Worm (Caenorhabditis elegans) whole organism, young adult: Measurements from ENCODE around the gene srh-292.

Experiments used
- B0035.1 ChIP-seq: sonication (generic microtip); optimal IDR thresholded peaks from 2 replicates; lab custom pipeline; 2016; ENCODE audit warnings: missing genetic modification characterization, mild to moderate bottlenecking, missing compliant biosample characterization, missing genotype, missing genetic modification reagents
- C06A6.2 ChIP-seq: fragments of 200-800 bp; sonication (Bioruptor generic); conservative IDR thresholded peaks from 2 replicates; pipeline ENCODE4 v1.3.6; 2022; ENCODE audit warnings: missing genetic modification characterization, missing compliant biosample characterization
- F10E7.11 ChIP-seq: sonication (generic microtip); optimal IDR thresholded peaks from 2 replicates; lab custom pipeline; 2017; ENCODE audit warnings: mild to moderate bottlenecking, missing genetic modification characterization, moderate library complexity, missing compliant biosample characterization
- F23B12.7 ChIP-seq: sonication (generic microtip); optimal IDR thresholded peaks from 2 replicates; lab custom pipeline; 2017; ENCODE audit warnings: missing genetic modification characterization, mild to moderate bottlenecking, missing compliant biosample characterization, antibody characterized with exemption, moderate library complexity; ENCODE audit not compliant: insufficient read depth
- F37B4.10 ChIP-seq: fragments of 200-800 bp; sonication (Bioruptor generic); IDR thresholded peaks from 2 replicates; pipeline ENCODE4 v1.3.6; 2022; ENCODE audit warnings: missing genetic modification characterization, missing compliant biosample characterization
- F52B5.7 ChIP-seq: sonication (generic microtip); optimal IDR thresholded peaks from 2 replicates; lab custom pipeline; 2016; ENCODE audit warnings: mild to moderate bottlenecking, missing genetic modification characterization, missing compliant biosample characterization
- F57C9.4 ChIP-seq: sonication (generic microtip); optimal IDR thresholded peaks from 2 replicates; lab custom pipeline; 2017; ENCODE audit warnings: mild to moderate bottlenecking, missing genetic modification characterization, missing compliant biosample characterization
- T26A5.8 ChIP-seq: sonication (generic microtip); optimal IDR thresholded peaks from 2 replicates; lab custom pipeline; 2016; ENCODE audit warnings: missing genetic modification characterization, missing compliant biosample characterization
- Y53F4B.3 ChIP-seq: fragments of 200-800 bp; sonication (Bioruptor generic); IDR thresholded peaks from 2 replicates; pipeline ENCODE4 v1.3.6; 2022; ENCODE audit warnings: missing genetic modification reagents, missing genetic modification characterization, missing compliant biosample characterization
- Y53G8AR.9 ChIP-seq: fragments of 200-800 bp; sonication (Bioruptor generic); conservative IDR thresholded peaks from 2 replicates; pipeline ENCODE4 v1.3.6; 2022; ENCODE audit warnings: missing genetic modification reagents, missing genetic modification characterization, missing compliant biosample characterization
- Y79H2A.3 ChIP-seq: fragments of 200-800 bp; sonication (Bioruptor generic); conservative IDR thresholded peaks from 2 replicates; pipeline ENCODE4 v1.3.6; 2022; ENCODE audit warnings: missing genetic modification reagents, missing genetic modification characterization, missing compliant biosample characterization
- ZK185.1 ChIP-seq: sonication (generic microtip); optimal IDR thresholded peaks from 2 replicates; lab custom pipeline; 2016; ENCODE audit warnings: mild to moderate bottlenecking, missing genetic modification characterization, missing compliant biosample characterization; ENCODE audit not compliant: poor library complexity, severe bottlenecking
- akir-1 ChIP-seq: fragments of 200-800 bp; sonication (Bioruptor generic); optimal IDR thresholded peaks from 2 replicates; lab custom pipeline; 2018; ENCODE audit warnings: mild to moderate bottlenecking, missing genetic modification characterization, moderate library complexity, missing compliant biosample characterization
- aptf-2 ChIP-seq: fragments of 200-800 bp; sonication (Bioruptor generic); conservative IDR thresholded peaks from 2 replicates; pipeline ENCODE4 v1.3.6; 2022; ENCODE audit warnings: missing genetic modification reagents, missing genetic modification characterization, missing compliant biosample characterization
- athp-1 ChIP-seq: sonication (generic microtip); optimal IDR thresholded peaks from 2 replicates; lab custom pipeline; 2017; ENCODE audit warnings: mild to moderate bottlenecking, missing genetic modification characterization, missing compliant biosample characterization
- bed-2 ChIP-seq: fragments of 200-800 bp; sonication (Bioruptor generic); IDR thresholded peaks from 2 replicates; pipeline ENCODE4 v1.3.6; 2022; ENCODE audit warnings: missing genetic modification reagents, missing genetic modification characterization, missing compliant biosample characterization
- ccch-3 ChIP-seq: fragments of 200-800 bp; sonication (Bioruptor generic); optimal IDR thresholded peaks from 2 replicates; lab custom pipeline; 2018; ENCODE audit warnings: mild to moderate bottlenecking, missing genetic modification characterization, missing compliant biosample characterization
- cebp-1 ChIP-seq, 2 experiments: fragments of 200-800 bp in 1 of 2; sonication (Bioruptor generic) in 1 of 2; sonication (generic microtip) in 1 of 2; IDR thresholded peaks in 1 of 2; optimal IDR thresholded peaks in 1 of 2; 2 replicates each; pipeline versions ENCODE4 v1.3.6 to Lab custom; 2017 to 2022; ENCODE audit warnings: missing compliant biosample characterization in 2 of 2, missing genetic modification characterization in 2 of 2, mild to moderate bottlenecking in 1 of 2, missing genetic modification reagents in 1 of 2, moderate library complexity in 1 of 2
- ceh-27 ChIP-seq: fragments of 200-800 bp; sonication (Bioruptor generic); optimal IDR thresholded peaks from 2 replicates; lab custom pipeline; 2018; ENCODE audit warnings: mild to moderate bottlenecking, missing genetic modification characterization, moderate library complexity, missing compliant biosample characterization
- ceh-40 ChIP-seq: fragments of 200-800 bp; sonication (Bioruptor generic); IDR thresholded peaks from 2 replicates; pipeline ENCODE4 v1.3.6; 2022; ENCODE audit warnings: missing genetic modification characterization, missing compliant biosample characterization
- ceh-79 ChIP-seq: sonication (generic microtip); optimal IDR thresholded peaks from 2 replicates; lab custom pipeline; 2017; ENCODE audit warnings: mild to moderate bottlenecking, missing genetic modification characterization, missing compliant biosample characterization
- ceh-91 ChIP-seq: fragments of 200-800 bp; sonication (Bioruptor generic); IDR thresholded peaks from 2 replicates; pipeline ENCODE4 v1.3.6; 2022; ENCODE audit warnings: missing genetic modification reagents, missing genetic modification characterization, missing compliant biosample characterization
- die-1 ChIP-seq: sonication (generic microtip); optimal IDR thresholded peaks from 2 replicates; lab custom pipeline; 2016; ENCODE audit warnings: missing genotype, mild to moderate bottlenecking, missing genetic modification characterization, missing compliant biosample characterization
- dpff-1 ChIP-seq: sonication (generic microtip); optimal IDR thresholded peaks from 2 replicates; lab custom pipeline; 2017; ENCODE audit warnings: mild to moderate bottlenecking, missing genetic modification characterization, missing compliant biosample characterization
- dpl-1 ChIP-seq: fragments of 150-350 bp; optimal IDR thresholded peaks from 2 replicates; lab custom pipeline; 2014; ENCODE audit warnings: missing biosample characterization, missing genetic modification reagents, missing genetic modification characterization
- egrh-3 ChIP-seq: fragments of 200-800 bp; sonication (Bioruptor generic); IDR thresholded peaks from 2 replicates; pipeline ENCODE4 v1.3.6; 2022; ENCODE audit warnings: missing genetic modification reagents, missing genetic modification characterization, missing compliant biosample characterization
- ekl-4 ChIP-seq: fragments of 200-800 bp; sonication (Bioruptor generic); IDR thresholded peaks from 2 replicates; pipeline ENCODE4 v1.3.6; 2022; ENCODE audit warnings: missing genetic modification reagents, missing genetic modification characterization, missing compliant biosample characterization
- fkh-3 ChIP-seq: sonication (generic microtip); optimal IDR thresholded peaks from 2 replicates; lab custom pipeline; 2016; ENCODE audit warnings: mild to moderate bottlenecking, missing genetic modification characterization, missing compliant biosample characterization
- hmg-20 ChIP-seq: fragments of 200-800 bp; sonication (Bioruptor generic); IDR thresholded peaks from 2 replicates; pipeline ENCODE4 v1.3.6; 2022; ENCODE audit warnings: missing genetic modification reagents, missing genetic modification characterization, missing compliant biosample characterization
- hrde-1 ChIP-seq: sonication (generic microtip); optimal IDR thresholded peaks from 2 replicates; lab custom pipeline; 2016; ENCODE audit warnings: missing genetic modification characterization, mild to moderate bottlenecking, missing compliant biosample characterization, moderate library complexity, missing genotype, missing genetic modification reagents, borderline replicate concordance
- lin-40 ChIP-seq: sonication (generic microtip); optimal IDR thresholded peaks from 2 replicates; lab custom pipeline; 2016; ENCODE audit warnings: missing genetic modification characterization, mild to moderate bottlenecking, missing compliant biosample characterization, missing genotype, missing genetic modification reagents
- lin-54 ChIP-seq: fragments of 200-800 bp; sonication (Bioruptor generic); optimal IDR thresholded peaks from 2 replicates; lab custom pipeline; 2018; ENCODE audit warnings: mild to moderate bottlenecking, missing genetic modification characterization, missing compliant biosample characterization
- lir-1 ChIP-seq: fragments of 200-800 bp; sonication (Bioruptor generic); conservative IDR thresholded peaks from 2 replicates; pipeline ENCODE4 v1.3.6; 2022; ENCODE audit warnings: missing genetic modification reagents, missing genetic modification characterization, missing compliant biosample characterization
- lsy-27 ChIP-seq: sonication (generic microtip); optimal IDR thresholded peaks from 2 replicates; lab custom pipeline; 2017; ENCODE audit warnings: missing genetic modification characterization, mild to moderate bottlenecking, missing compliant biosample characterization, antibody characterized with exemption, missing genotype, borderline replicate concordance; ENCODE audit not compliant: insufficient read depth
- madf-8 ChIP-seq: fragments of 200-800 bp; sonication (Bioruptor generic); conservative IDR thresholded peaks from 2 replicates; pipeline ENCODE4 v1.3.6; 2022; ENCODE audit warnings: missing genetic modification reagents, missing genetic modification characterization, missing compliant biosample characterization
- nfya-1 ChIP-seq: sonication (generic microtip); optimal IDR thresholded peaks from 2 replicates; lab custom pipeline; 2017; ENCODE audit warnings: antibody characterized with exemption, missing compliant biosample characterization, missing genetic modification characterization, borderline replicate concordance; ENCODE audit not compliant: insufficient read depth
- nhr-120 ChIP-seq: fragments of 200-800 bp; sonication (Bioruptor generic); IDR thresholded peaks from 2 replicates; pipeline ENCODE4 v1.3.6; 2022; ENCODE audit warnings: missing genetic modification characterization, missing compliant biosample characterization
- nhr-27 ChIP-seq: fragments of 200-800 bp; sonication (Bioruptor generic); optimal IDR thresholded peaks from 2 replicates; lab custom pipeline; 2018; ENCODE audit warnings: mild to moderate bottlenecking, missing genetic modification characterization, moderate library complexity, missing compliant biosample characterization
- nhr-90 ChIP-seq: sonication (generic microtip); optimal IDR thresholded peaks from 2 replicates; lab custom pipeline; 2016; ENCODE audit warnings: missing genotype, mild to moderate bottlenecking, missing genetic modification characterization, missing compliant biosample characterization
- pbrm-1 ChIP-seq: fragments of 200-800 bp; sonication (Bioruptor generic); IDR thresholded peaks from 2 replicates; pipeline ENCODE4 v1.3.6; 2022; ENCODE audit warnings: missing genetic modification reagents, missing genetic modification characterization, missing compliant biosample characterization
- sdz-38 ChIP-seq: sonication (generic microtip); optimal IDR thresholded peaks from 2 replicates; lab custom pipeline; 2016; ENCODE audit warnings: missing genotype, missing genetic modification characterization, missing compliant biosample characterization
- snpc-4 ChIP-seq, 5 experiments: fragments of 150-350 bp in 1 of 5; sonication (generic microtip) in 4 of 5; optimal IDR thresholded peaks; 2 replicates each; lab custom pipeline; 2014 to 2018; ENCODE audit warnings: missing genetic modification characterization in 5 of 5, missing biosample characterization in 3 of 5, antibody characterized with exemption in 2 of 5, mild to moderate bottlenecking in 2 of 5, missing compliant biosample characterization in 2 of 5, missing genotype in 2 of 5, moderate library complexity in 2 of 5, missing genetic modification reagents in 1 of 5
- unc-130 ChIP-seq: sonication (generic microtip); optimal IDR thresholded peaks from 2 replicates; lab custom pipeline; 2016; ENCODE audit warnings: missing genetic modification reagents, missing genetic modification characterization, missing compliant biosample characterization
- ztf-22 ChIP-seq: fragments of 200-800 bp; sonication (Bioruptor generic); optimal IDR thresholded peaks from 2 replicates; lab custom pipeline; 2018; ENCODE audit warnings: mild to moderate bottlenecking, missing genetic modification characterization, moderate library complexity, missing compliant biosample characterization
- ztf-28 ChIP-seq: fragments of 200-800 bp; sonication (Bioruptor generic); IDR thresholded peaks from 2 replicates; pipeline ENCODE4 v1.3.6; 2022; ENCODE audit warnings: missing genetic modification reagents, missing genetic modification characterization, missing compliant biosample characterization
- ztf-3 ChIP-seq: fragments of 200-800 bp; sonication (Bioruptor generic); optimal IDR thresholded peaks from 2 replicates; lab custom pipeline; 2018; ENCODE audit warnings: mild to moderate bottlenecking, missing genetic modification characterization, missing compliant biosample characterization

The srh-292 gene

ce11 chrV:17845370-17845967, 42.9 kb downstream of the srh-292 start (continued):
- TF ChIP-seq nfya-1 (tag; lab: Kevin White, UChicago) (no peak), athp-1 (tag; lab: Kevin White, UChicago) (no peak), Y79H2A.3 (GFP tag; lab: Robert Waterston, UW) (0 out of 2 replicates have a peak, but pooled peaks have one; percentile 25), ceh-91 (GFP tag; lab: Robert Waterston, UW) (no peak), F52B5.7 (tag; lab: Kevin White, UChicago) (no peak), aptf-2 (GFP tag; lab: Robert Waterston, UW) (no peak), B0035.1 (no peak), T26A5.8 (tag; lab: Kevin White, UChicago) (no peak), ceh-79 (tag; lab: Kevin White, UChicago) (no peak), sdz-38 (tag; lab: Kevin White, UChicago) (no peak), unc-130 (GFP tag; lab: Kevin White, UChicago) (no peak), F57C9.4 (no peak), die-1 (tag; lab: Kevin White, UChicago) (no peak), lsy-27 (no peak), Y53F4B.3 (GFP tag; lab: Robert Waterston, UW) (no peak), ceh-27 (GFP tag; lab: Kevin White, UChicago) (no peak), hmg-20 (GFP tag; lab: Robert Waterston, UW) (no peak), nhr-27 (tag; lab: Kevin White, UChicago) (no peak), F10E7.11 (tag; lab: Kevin White, UChicago) (no peak), ztf-22 (GFP tag; lab: Kevin White, UChicago) (no peak), ekl-4 (GFP tag; lab: Robert Waterston, UW) (0 out of 2 replicates have a peak, but pooled peaks have one; percentile 58), fkh-3 (tag; lab: Kevin White, UChicago) (no peak), bed-2 (GFP tag; lab: Robert Waterston, UW) (no peak), snpc-4 (GFP tag; optimal IDR thresholded peaks at IDR 0.05; lab: Kevin White, UChicago) (no peak), snpc-4 (tag; optimal IDR thresholded peaks at IDR 0.05; lab: Kevin White, UChicago) (no peak), nhr-90 (no peak), ztf-3 (GFP tag; lab: Kevin White, UChicago) (no peak), akir-1 (no peak), ZK185.1 (no peak), lir-1 (no peak), lin-54 (GFP tag; lab: Kevin White, UChicago) (peak; percentile 34), cebp-1 (GFP tag; IDR thresholded peaks at IDR 0.05; lab: Robert Waterston, UW) (no peak), cebp-1 (tag; optimal IDR thresholded peaks at IDR 0.05; lab: Kevin White, UChicago) (no peak), dpl-1 (GFP tag; lab: Kevin White, UChicago) (no peak), dpff-1 (tag; lab: Kevin White, UChicago) (no peak), lin-40 (tag; lab: Kevin White, UChicago) (no peak), Y53G8AR.9 (GFP tag; lab: Robert Waterston, UW) (no peak), ccch-3 (GFP tag; lab: Kevin White, UChicago) (no peak), hrde-1 (tag; lab: Kevin White, UChicago) (no peak), nhr-120 (GFP tag; lab: Robert Waterston, UW) (no peak), egrh-3 (GFP tag; lab: Robert Waterston, UW) (no peak), pbrm-1 (GFP tag; lab: Robert Waterston, UW) (0 out of 2 replicates have a peak, but pooled peaks have one; percentile 39), C06A6.2 (GFP tag; lab: Robert Waterston, UW) (no peak), ztf-28 (GFP tag; lab: Robert Waterston, UW) (no peak), madf-8 (GFP tag; lab: Robert Waterston, UW) (no peak), ceh-40 (GFP tag; lab: Robert Waterston, UW) (no peak), F37B4.10 (GFP tag; lab: Robert Waterston, UW) (no peak), F23B12.7 (tag; lab: Kevin White, UChicago) (no peak)
